Worm (Caenorhabditis elegans): ENCODE results near the gene F07A11.5.

F07A11.5 gene

DNA sequence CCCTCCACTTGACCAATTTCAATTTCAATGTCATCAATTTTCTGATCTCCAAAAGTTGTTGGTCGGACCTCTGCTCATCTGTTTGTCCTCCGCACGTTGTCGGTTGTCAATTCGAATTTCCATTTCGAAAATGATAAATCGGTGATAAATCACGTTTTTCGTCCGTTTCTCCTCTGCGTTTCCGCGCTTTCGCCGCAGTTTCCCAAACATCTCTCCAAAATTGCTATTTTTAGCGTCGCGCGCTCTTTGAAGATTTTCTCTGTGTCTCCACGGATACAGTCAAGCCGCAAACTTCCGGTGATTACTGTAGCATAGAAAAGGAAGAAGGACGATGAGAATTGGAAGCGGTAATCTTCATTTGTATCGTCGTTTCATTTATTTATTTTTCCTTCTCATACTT, 29.9 kb downstream of the F07A11.5 start:
- peak; percentile 25 for TF ChIP-seq nhr-48 (tag; optimal IDR thresholded peaks at IDR 0.05)
- TF ChIP-seq dmd-6 (GFP tag; IDR thresholded peaks at IDR 0.05), result no peak
- no peak for TF ChIP-seq R02D3.7 (tag; optimal IDR thresholded peaks at IDR 0.05)
- no peak for TF ChIP-seq lir-3 (tag; optimal IDR thresholded peaks at IDR 0.05)
- no peak for TF ChIP-seq ceh-82 (tag; optimal IDR thresholded peaks at IDR 0.05)
- TF ChIP-seq mxl-3 (GFP tag; optimal IDR thresholded peaks at IDR 0.05), result peak; percentile 53
- no peak for TF ChIP-seq madf-9 (GFP tag; conservative IDR thresholded peaks at IDR 0.05)
- peak; percentile 16 for TF ChIP-seq gei-8 (GFP tag; optimal IDR thresholded peaks at IDR 0.05)
- no peak for TF ChIP-seq unc-39 (tag; optimal IDR thresholded peaks at IDR 0.05)
- TF ChIP-seq mdl-1 (tag; optimal IDR thresholded peaks at IDR 0.05), result peak in 1 of 2 experiments; percentile 62
- peak; percentile 66 for TF ChIP-seq hlh-11 (tag; optimal IDR thresholded peaks at IDR 0.05)
- TF ChIP-seq nhr-28 (tag; optimal IDR thresholded peaks at IDR 0.05), result peak; percentile 59
- TF ChIP-seq nhr-10 (tag; optimal IDR thresholded peaks at IDR 0.05), result no peak
- peak; percentile 2 for TF ChIP-seq aha-1 (tag)
- TF ChIP-seq cey-2 (tag; optimal IDR thresholded peaks at IDR 0.05; ENCODE audit: borderline replicate concordance, insufficient read depth), result no peak
- TF ChIP-seq lsy-2 (tag; optimal IDR thresholded peaks at IDR 0.05), result peak in 1 of 2 experiments; percentile 16
- no peak for TF ChIP-seq dve-1 (tag; optimal IDR thresholded peaks at IDR 0.05; ENCODE audit: insufficient read depth)
- TF ChIP-seq hlh-30 (tag; optimal IDR thresholded peaks at IDR 0.05; ENCODE audit: insufficient read depth), result peak; percentile 5
- 0 out of 2 replicates have a peak, but pooled peaks have one; percentile 5 for TF ChIP-seq tra-1 (GFP tag; IDR thresholded peaks at IDR 0.05)
- TF ChIP-seq unc-62 (GFP tag; optimal IDR thresholded peaks at IDR 0.05 in 1 of 2), result peak in 1 of 2 experiments; percentile 27
- no peak for TF ChIP-seq unc-62 (tag; optimal IDR thresholded peaks at IDR 0.05)
- no peak for TF ChIP-seq nhr-111 (GFP tag; optimal IDR thresholded peaks at IDR 0.05)
- no peak for TF ChIP-seq nhr-102 (tag; optimal IDR thresholded peaks at IDR 0.05)
- no peak for TF ChIP-seq dmd-8 (GFP tag; IDR thresholded peaks at IDR 0.05)
- no peak for TF ChIP-seq skn-1 (tag; optimal IDR thresholded peaks at IDR 0.05)

DNA sequence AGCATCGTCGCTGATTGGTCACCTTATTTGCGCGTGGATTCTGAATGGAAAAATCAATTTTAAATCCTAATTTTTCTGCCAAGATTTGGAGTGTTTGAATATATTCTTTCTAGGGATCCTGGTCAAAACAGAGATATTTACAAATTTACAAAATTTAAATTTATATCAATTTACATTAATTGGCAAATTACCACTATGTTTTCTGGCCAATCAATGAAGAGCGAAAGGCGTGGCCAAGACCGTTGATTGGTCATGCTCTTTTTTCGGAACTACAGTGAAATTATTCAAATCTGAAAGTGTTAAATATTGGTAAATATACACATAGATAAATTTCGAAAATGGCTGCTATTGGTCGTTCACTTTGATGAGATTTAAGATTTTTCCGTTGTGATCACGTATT, 30.6 kb downstream of the F07A11.5 start:
- TF ChIP-seq ztf-11 (tag; optimal IDR thresholded peaks at IDR 0.05) (no peak), mxl-2 (GFP tag; conservative IDR thresholded peaks at IDR 0.05) (no peak), snpc-4 (tag; optimal IDR thresholded peaks at IDR 0.05) (no peak), T20F7.1 (GFP tag; optimal IDR thresholded peaks at IDR 0.05) (no peak), skn-1 (tag; optimal IDR thresholded peaks at IDR 0.05) (no peak), aha-1 (tag) (no peak), hmg-1.1 (GFP tag; IDR thresholded peaks at IDR 0.05) (no peak), hlh-11 (tag; optimal IDR thresholded peaks at IDR 0.05) (no peak), nhr-11 (tag; optimal IDR thresholded peaks at IDR 0.05) (no peak), unc-130 (GFP tag; optimal IDR thresholded peaks at IDR 0.05) (no peak), tag-97 (GFP tag; IDR thresholded peaks at IDR 0.05) (no peak), pqm-1 (tag; optimal IDR thresholded peaks at IDR 0.05) (no peak), dmd-9 (GFP tag; IDR thresholded peaks at IDR 0.05) (no peak), zag-1 (tag; optimal IDR thresholded peaks at IDR 0.05) (no peak), zip-2 (tag; optimal IDR thresholded peaks at IDR 0.05) (no peak), ctbp-1 (GFP tag; IDR thresholded peaks at IDR 0.05) (no peak), nhr-41 (GFP tag; IDR thresholded peaks at IDR 0.05) (no peak), nhr-77 (tag; optimal IDR thresholded peaks at IDR 0.05) (no peak)

DNA sequence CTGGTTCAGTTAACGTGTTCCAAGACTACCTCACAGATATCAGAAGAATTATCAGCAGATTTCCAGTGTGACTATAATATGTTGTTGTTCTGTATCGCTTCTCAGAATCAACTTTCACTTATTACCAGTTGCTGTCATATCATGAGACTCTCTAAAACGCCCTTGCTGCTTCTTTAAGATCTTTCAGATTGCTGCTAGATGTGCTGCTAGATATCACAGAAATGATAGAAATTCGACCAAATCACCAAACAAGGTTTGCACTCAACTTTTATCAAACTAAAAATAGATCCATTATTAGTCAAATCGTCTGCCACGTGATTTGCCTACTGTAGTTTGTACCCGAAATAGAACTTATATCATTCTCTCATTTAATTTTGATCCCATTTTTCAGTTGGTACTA, 32.4 kb downstream of the F07A11.5 start:
- peak; percentile 6 for TF ChIP-seq hlh-30 (tag; optimal IDR thresholded peaks at IDR 0.05; ENCODE audit: insufficient read depth)
- peak in 1 of 2 experiments; percentile 1 for TF ChIP-seq mdl-1 (tag; optimal IDR thresholded peaks at IDR 0.05)
- TF ChIP-seq dmd-8 (GFP tag; IDR thresholded peaks at IDR 0.05), result no peak
- peak in 1 of 2 experiments; percentile 77 for TF ChIP-seq unc-62 (GFP tag; optimal IDR thresholded peaks at IDR 0.05 in 1 of 2)
- TF ChIP-seq unc-62 (tag; optimal IDR thresholded peaks at IDR 0.05), result no peak

Measured in whole organism, L4 larva.